Fruit fly (Drosophila melanogaster) whole organism, pupa: ENCODE results near the gene CG6340.

Experiments used
- CG10348 ChIP-seq: fragments of 200-800 bp; sonication (Bioruptor generic); IDR thresholded peaks from 2 replicates; pipeline ENCODE4 v1.3.6; 2022; ENCODE audit warnings: missing biosample characterization, missing genetic modification characterization
- CG12605 ChIP-seq: fragments of 200-800 bp; sonication (Bioruptor generic); IDR thresholded peaks from 2 replicates; pipeline ENCODE4 v1.3.6; 2022; ENCODE audit warnings: missing biosample characterization, missing genetic modification characterization
- CG13204 ChIP-seq: fragments of 200-800 bp; sonication (Bioruptor generic); optimal IDR thresholded peaks from 2 replicates; lab custom pipeline; 2018; ENCODE audit warnings: missing biosample characterization, mild to moderate bottlenecking, missing genetic modification characterization, moderate library complexity
- CG14655 ChIP-seq: fragments of 200-800 bp; sonication (Bioruptor generic); optimal IDR thresholded peaks from 3 replicates; lab custom pipeline; 2017; ENCODE audit warnings: mild to moderate bottlenecking, missing biosample characterization, missing genetic modification reagents, missing genetic modification characterization
- CG15710 ChIP-seq: fragments of 200-800 bp; sonication (Bioruptor generic); optimal IDR thresholded peaks from 2 replicates; lab custom pipeline; 2018; ENCODE audit warnings: missing biosample characterization, mild to moderate bottlenecking, missing genetic modification characterization, moderate library complexity
- CG17806 ChIP-seq: fragments of 200-800 bp; sonication (Bioruptor generic); optimal IDR thresholded peaks from 2 replicates; lab custom pipeline; 2018; ENCODE audit warnings: missing biosample characterization, mild to moderate bottlenecking, missing genetic modification characterization, moderate library complexity
- CG32121 ChIP-seq: fragments of 200-800 bp; sonication (Bioruptor generic); IDR thresholded peaks from 2 replicates; pipeline ENCODE4 v1.3.6; 2022; ENCODE audit warnings: missing biosample characterization, missing genetic modification characterization
- CG34367 ChIP-seq: fragments of 200-800 bp; sonication (Bioruptor generic); optimal IDR thresholded peaks from 2 replicates; lab custom pipeline; 2018; ENCODE audit warnings: missing biosample characterization, mild to moderate bottlenecking, missing genetic modification characterization
- CG4496 ChIP-seq: fragments of 200-800 bp; sonication (Bioruptor generic); IDR thresholded peaks from 3 replicates; pipeline ENCODE4 v1.3.6; 2022; ENCODE audit warnings: missing biosample characterization, missing genetic modification characterization
- CG8159 ChIP-seq: fragments of 200-800 bp; sonication (Bioruptor generic); optimal IDR thresholded peaks from 3 replicates; lab custom pipeline; 2018; ENCODE audit warnings: missing biosample characterization, mild to moderate bottlenecking, missing genetic modification characterization, moderate library complexity
- CG8301 ChIP-seq: fragments of 200-800 bp; sonication (Bioruptor generic); optimal IDR thresholded peaks from 2 replicates; lab custom pipeline; 2018; ENCODE audit warnings: missing biosample characterization, mild to moderate bottlenecking, missing genetic modification characterization
- CG9948 ChIP-seq: fragments of 200-800 bp; sonication (Bioruptor generic); optimal IDR thresholded peaks from 2 replicates; lab custom pipeline; 2018; ENCODE audit warnings: missing biosample characterization, mild to moderate bottlenecking, missing genetic modification characterization, moderate library complexity
- D1 ChIP-seq: fragments of 200-800 bp; sonication (Bioruptor generic); optimal IDR thresholded peaks from 2 replicates; lab custom pipeline; 2018; ENCODE audit warnings: missing biosample characterization, mild to moderate bottlenecking, missing genetic modification characterization, moderate library complexity
- EcR ChIP-seq: fragments of 200-800 bp; sonication (Bioruptor generic); optimal IDR thresholded peaks from 3 replicates; lab custom pipeline; 2019; ENCODE audit warnings: missing biosample characterization, missing genetic modification characterization, mild to moderate bottlenecking, moderate library complexity, missing genetic modification reagents
- Ets98B ChIP-seq: fragments of 200-800 bp; sonication (Bioruptor generic); IDR thresholded peaks from 2 replicates; pipeline ENCODE4 v1.3.6; 2022; ENCODE audit warnings: missing biosample characterization, missing genetic modification characterization
- Pif1A ChIP-seq: fragments of 200-800 bp; sonication (Bioruptor generic); optimal IDR thresholded peaks from 3 replicates; lab custom pipeline; 2016; ENCODE audit warnings: missing biosample characterization, missing genetic modification characterization
- Pif1B ChIP-seq: fragments of 200-800 bp; sonication (Bioruptor generic); optimal IDR thresholded peaks from 3 replicates; lab custom pipeline; 2016; ENCODE audit warnings: missing biosample characterization, missing genetic modification characterization
- Snoo ChIP-seq: fragments of 200-800 bp; sonication (Bioruptor generic); optimal IDR thresholded peaks from 3 replicates; lab custom pipeline; 2017; ENCODE audit warnings: missing biosample characterization, mild to moderate bottlenecking, missing genetic modification characterization, inconsistent platforms
- fd96Ca ChIP-seq: fragments of 200-800 bp; sonication (Bioruptor generic); IDR thresholded peaks from 3 replicates; pipeline ENCODE4 v1.3.6; 2022; ENCODE audit warnings: missing biosample characterization, missing genetic modification characterization
- gl ChIP-seq: fragments of 200-800 bp; sonication (Bioruptor generic); optimal IDR thresholded peaks from 2 replicates; lab custom pipeline; 2018; ENCODE audit warnings: missing biosample characterization, mild to moderate bottlenecking, missing genetic modification characterization
- rn ChIP-seq: fragments of 200-800 bp; sonication (Bioruptor generic); IDR thresholded peaks from 2 replicates; pipeline ENCODE4 v1.3.6; 2022; ENCODE audit warnings: missing biosample characterization, missing genetic modification characterization

The CG6340 gene

DNA sequence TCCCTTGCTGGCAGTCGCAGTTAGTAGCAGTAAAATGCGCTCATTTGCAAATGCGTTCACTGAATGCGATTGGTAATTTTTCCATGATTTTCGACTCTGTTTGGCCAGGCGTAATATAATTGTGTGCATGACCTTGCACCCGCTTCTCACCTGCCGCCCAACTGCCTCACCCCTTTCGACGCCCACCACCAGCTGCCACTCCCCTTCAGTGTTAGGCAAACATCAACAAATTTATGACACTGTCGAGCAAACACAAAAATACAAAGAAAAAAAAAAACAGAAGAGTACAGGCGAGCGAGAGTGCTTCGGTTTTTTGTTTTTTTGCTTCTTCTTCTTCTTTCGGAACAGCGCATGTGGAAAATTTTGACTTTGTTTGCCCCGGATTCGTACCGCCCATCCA lies 47.8 kb downstream of the CG6340 start:
- TF ChIP-seq CG4496 (GFP tag; lab: Robert Waterston, UW), result no peak
- TF ChIP-seq CG14655 (GFP tag; lab: Kevin White, UChicago), result no peak
- no peak for TF ChIP-seq CG9948 (tag; lab: Kevin White, UChicago)
- no peak for TF ChIP-seq gl
- TF ChIP-seq CG17806 (tag; lab: Kevin White, UChicago), result no peak
- TF ChIP-seq D1 (tag; lab: Kevin White, UChicago), result no peak
- TF ChIP-seq Pif1B (GFP tag; lab: Kevin White, UChicago), result no peak
- no peak for TF ChIP-seq Ets98B (GFP tag; lab: Robert Waterston, UW)
- no peak for TF ChIP-seq CG8159

DNA sequence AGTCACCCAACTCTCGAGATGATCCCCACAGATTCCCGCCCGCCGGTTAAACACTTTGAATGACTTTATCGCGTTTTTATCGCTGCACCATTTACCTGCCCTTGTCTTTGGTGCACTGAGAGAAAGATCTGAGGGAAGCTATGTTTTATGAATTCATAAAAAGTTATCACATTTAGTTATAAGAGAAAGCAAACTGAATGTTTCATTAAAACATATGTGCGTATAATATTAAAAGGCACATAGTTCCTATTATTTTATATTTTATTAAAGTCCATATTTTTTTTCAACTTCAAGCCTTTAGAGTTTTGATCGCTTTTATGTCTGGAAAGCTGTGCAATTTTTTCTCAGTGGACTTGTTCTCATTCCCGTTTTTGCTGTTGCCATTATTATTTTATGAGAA lies 48.2 kb downstream of the CG6340 start:
- TF ChIP-seq CG15710 (tag; lab: Kevin White, UChicago) (peak; percentile 57), Pif1A (GFP tag; lab: Kevin White, UChicago) (peak; percentile 36), D1 (tag; lab: Kevin White, UChicago) (no peak), CG10348 (GFP tag; lab: Robert Waterston, UW) (no peak), CG14655 (GFP tag; lab: Kevin White, UChicago) (peak; percentile 19), CG17806 (tag; lab: Kevin White, UChicago) (peak; percentile 43), Pif1B (GFP tag; lab: Kevin White, UChicago) (peak; percentile 41), CG34367 (tag; lab: Kevin White, UChicago) (peak; percentile 22), CG13204 (GFP tag; lab: Kevin White, UChicago) (no peak), CG8159 (peak; percentile 66), Ets98B (GFP tag; lab: Robert Waterston, UW) (no peak), CG9948 (tag; lab: Kevin White, UChicago) (peak; percentile 29), CG32121 (GFP tag; lab: Robert Waterston, UW) (no peak), Snoo (tag; lab: Kevin White, UChicago) (peak; percentile 46)
- TF ChIP-seq, all 21 proteins: peak for 9

DNA sequence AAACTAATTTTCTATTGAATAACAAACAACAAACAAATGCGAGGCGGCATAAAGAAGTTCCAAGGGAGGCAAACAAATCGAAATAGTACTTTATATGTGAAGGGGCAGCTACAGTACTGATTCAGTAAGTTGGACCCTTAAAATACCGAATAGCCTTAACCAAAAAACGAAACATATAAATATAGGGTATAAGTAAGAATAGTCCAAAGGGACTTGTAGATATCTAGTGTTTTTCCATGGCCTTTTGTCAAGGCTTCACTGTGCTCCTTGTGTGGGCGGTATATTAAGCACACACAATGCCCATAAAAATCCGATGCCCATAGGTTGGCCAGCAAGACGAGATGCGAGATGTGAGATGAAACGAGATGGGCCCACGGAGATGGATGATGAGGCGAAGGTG lies 49.9 kb downstream of the CG6340 start:
- no peak for TF ChIP-seq fd96Ca (GFP tag; lab: Robert Waterston, UW)
- TF ChIP-seq CG17806 (tag; lab: Kevin White, UChicago), result no peak
- no peak for TF ChIP-seq CG34367 (tag; lab: Kevin White, UChicago)
- no peak for TF ChIP-seq D1 (tag; lab: Kevin White, UChicago)
- TF ChIP-seq CG8159, result no peak
- TF ChIP-seq Pif1A (GFP tag; lab: Kevin White, UChicago), result no peak
- TF ChIP-seq CG13204 (GFP tag; lab: Kevin White, UChicago), result no peak
- no peak for TF ChIP-seq CG8301 (tag; lab: Kevin White, UChicago)
- TF ChIP-seq rn (GFP tag; lab: Robert Waterston, UW), result no peak
- no peak for TF ChIP-seq CG32121 (GFP tag; lab: Robert Waterston, UW)
- TF ChIP-seq CG9948 (tag; lab: Kevin White, UChicago), result no peak
- no peak for TF ChIP-seq EcR (GFP tag; lab: Kevin White, UChicago)
- TF ChIP-seq gl, result no peak
- TF ChIP-seq Snoo (tag; lab: Kevin White, UChicago), result no peak
- no peak for TF ChIP-seq CG12605 (GFP tag; lab: Robert Waterston, UW)
- TF ChIP-seq CG4496 (GFP tag; lab: Robert Waterston, UW), result no peak
- TF ChIP-seq CG15710 (tag; lab: Kevin White, UChicago), result no peak
- TF ChIP-seq CG14655 (GFP tag; lab: Kevin White, UChicago), result no peak
